Fruit fly (Drosophila melanogaster) whole organism, embryonic: ENCODE data around the gene CG6040.

ENCODE experiments used
- ATbp ChIP-seq: fragments of 200-800 bp; sonication (Bioruptor generic); optimal IDR thresholded peaks from 2 replicates; lab custom pipeline; 2017; ENCODE audit warnings: missing biosample characterization, mild to moderate bottlenecking, missing genetic modification characterization, missing genetic modification reagents
- Bdp1 ChIP-seq: fragments of 200-800 bp; sonication (Bioruptor generic); optimal IDR thresholded peaks from 3 replicates; lab custom pipeline; 2016; ENCODE audit warnings: missing biosample characterization, missing genetic modification characterization
- Bgb ChIP-seq: fragments of 200-800 bp; sonication (Bioruptor generic); IDR thresholded peaks from 2 replicates; pipeline ENCODE4 v1.3.6; 2022; ENCODE audit warnings: missing biosample characterization, missing genetic modification characterization; ENCODE audit not compliant: partially characterized antibody
- CG10979 ChIP-seq: fragments of 200-800 bp; sonication (Bioruptor generic); optimal IDR thresholded peaks from 2 replicates; lab custom pipeline; 2018; ENCODE audit warnings: missing biosample characterization, mild to moderate bottlenecking, missing genetic modification characterization, moderate library complexity
- CG12299 ChIP-seq: fragments of 200-800 bp; sonication (Bioruptor generic); optimal IDR thresholded peaks from 2 replicates; lab custom pipeline; 2018; ENCODE audit warnings: missing biosample characterization, mild to moderate bottlenecking, missing genetic modification characterization
- CG1233 ChIP-seq: fragments of 200-800 bp; sonication (Bioruptor generic); optimal IDR thresholded peaks from 4 replicates; lab custom pipeline; 2018; ENCODE audit warnings: missing biosample characterization, mild to moderate bottlenecking, missing genetic modification characterization
- CG12744 ChIP-seq: fragments of 200-800 bp; sonication (Bioruptor generic); optimal IDR thresholded peaks from 2 replicates; lab custom pipeline; 2016; ENCODE audit warnings: missing biosample characterization, missing genetic modification characterization
- CG14014 ChIP-seq: fragments of 200-800 bp; sonication (Bioruptor generic); IDR thresholded peaks from 2 replicates; pipeline ENCODE4 v1.3.6; 2022; ENCODE audit warnings: missing biosample characterization, missing genetic modification characterization
- CG15073 ChIP-seq: fragments of 200-800 bp; sonication (Bioruptor generic); optimal IDR thresholded peaks from 2 replicates; lab custom pipeline; 2016; ENCODE audit warnings: missing biosample characterization, missing genetic modification characterization
- CG17612 ChIP-seq: fragments of 200-800 bp; sonication (Bioruptor generic); IDR thresholded peaks from 2 replicates; pipeline ENCODE4 v1.3.6; 2022; ENCODE audit warnings: missing biosample characterization, missing genetic modification characterization
- CG31365 ChIP-seq: fragments of 200-800 bp; sonication (Bioruptor generic); optimal IDR thresholded peaks from 2 replicates; lab custom pipeline; 2018; ENCODE audit warnings: missing biosample characterization, mild to moderate bottlenecking, missing genetic modification characterization
- CG33213 ChIP-seq: fragments of 200-800 bp; sonication (Bioruptor generic); optimal IDR thresholded peaks from 3 replicates; lab custom pipeline; 2016; ENCODE audit warnings: missing biosample characterization, missing genetic modification characterization
- CG42726 ChIP-seq: fragments of 200-800 bp; sonication (Bioruptor generic); IDR thresholded peaks from 2 replicates; pipeline ENCODE4 v1.3.6; 2022; ENCODE audit warnings: missing biosample characterization, missing genetic modification characterization; ENCODE audit not compliant: partially characterized antibody
- CG43689 ChIP-seq: fragments of 200-800 bp; sonication (Bioruptor generic); IDR thresholded peaks from 2 replicates; pipeline ENCODE4 v1.3.6; 2022; ENCODE audit warnings: missing biosample characterization, missing genetic modification characterization
- CG4854 ChIP-seq: fragments of 200-800 bp; sonication (Bioruptor generic); optimal IDR thresholded peaks from 2 replicates; lab custom pipeline; 2016; ENCODE audit warnings: missing biosample characterization, missing genetic modification characterization, inconsistent platforms
- CG6683 ChIP-seq: fragments of 200-800 bp; sonication (Bioruptor generic); optimal IDR thresholded peaks from 2 replicates; lab custom pipeline; 2017; ENCODE audit warnings: missing biosample characterization, mild to moderate bottlenecking, missing genetic modification characterization, missing genetic modification reagents
- CG7271 ChIP-seq: fragments of 200-800 bp; sonication (Bioruptor generic); optimal IDR thresholded peaks from 2 replicates; lab custom pipeline; 2018; ENCODE audit warnings: missing biosample characterization, mild to moderate bottlenecking, missing genetic modification characterization, moderate library complexity
- CG7963 ChIP-seq: fragments of 200-800 bp; sonication (Bioruptor generic); IDR thresholded peaks from 3 replicates; pipeline ENCODE4 v1.3.6; 2022; ENCODE audit warnings: missing biosample characterization, missing genetic modification characterization; ENCODE audit not compliant: partially characterized antibody
- CG8765 ChIP-seq: fragments of 200-800 bp; sonication (Bioruptor generic); IDR thresholded peaks from 2 replicates; pipeline ENCODE4 v1.3.6; 2022; ENCODE audit warnings: missing biosample characterization, missing genetic modification characterization
- CG8944 ChIP-seq: fragments of 200-800 bp; sonication (Bioruptor generic); optimal IDR thresholded peaks from 3 replicates; lab custom pipeline; 2016; ENCODE audit warnings: missing biosample characterization, missing genetic modification characterization
- CG9932 ChIP-seq: fragments of 200-800 bp; sonication (Bioruptor generic); IDR thresholded peaks from 2 replicates; pipeline ENCODE4 v1.3.6; 2022; ENCODE audit warnings: missing biosample characterization, missing genetic modification characterization
- CHES-1-like ChIP-seq: fragments of 200-800 bp; sonication (Bioruptor generic); optimal IDR thresholded peaks from 2 replicates; lab custom pipeline; 2016; ENCODE audit warnings: missing biosample characterization, missing genetic modification characterization
- Jarid2 ChIP-seq: fragments of 200-800 bp; sonication (Bioruptor generic); optimal IDR thresholded peaks from 3 replicates; lab custom pipeline; 2017; ENCODE audit warnings: mild to moderate bottlenecking, missing biosample characterization, missing genetic modification reagents, missing genetic modification characterization
- Med ChIP-seq: fragments of 200-800 bp; sonication (Bioruptor generic); peaks from one replicate; lab custom pipeline; 2016; ENCODE audit warnings: missing biosample characterization, missing genetic modification characterization, mild to moderate bottlenecking, inconsistent platforms, moderate library complexity
- Mes4 ChIP-seq: fragments of 200-800 bp; sonication (Bioruptor generic); optimal IDR thresholded peaks from 2 replicates; lab custom pipeline; 2016; ENCODE audit warnings: missing biosample characterization, missing genetic modification characterization
- Nf-YB ChIP-seq: fragments of 200-800 bp; sonication (Bioruptor generic); optimal IDR thresholded peaks from 3 replicates; lab custom pipeline; 2019; ENCODE audit warnings: missing biosample characterization, mild to moderate bottlenecking, missing genetic modification characterization, moderate library complexity
- PHDP ChIP-seq: fragments of 200-800 bp; sonication (Bioruptor generic); optimal IDR thresholded peaks from 3 replicates; lab custom pipeline; 2018; ENCODE audit warnings: missing biosample characterization, mild to moderate bottlenecking, missing genetic modification characterization, moderate library complexity
- Sox102F ChIP-seq: fragments of 200-800 bp; sonication (Bioruptor generic); optimal IDR thresholded peaks from 2 replicates; lab custom pipeline; 2018; ENCODE audit warnings: missing biosample characterization, mild to moderate bottlenecking, missing genetic modification characterization, moderate library complexity
- Xbp1 ChIP-seq: fragments of 200-800 bp; sonication (Bioruptor generic); optimal IDR thresholded peaks from 3 replicates; lab custom pipeline; 2016; ENCODE audit warnings: missing biosample characterization, mild to moderate bottlenecking, missing genetic modification characterization
- ara ChIP-seq: fragments of 200-800 bp; sonication (Bioruptor generic); IDR thresholded peaks from 2 replicates; pipeline ENCODE4 v1.3.6; 2022; ENCODE audit warnings: missing biosample characterization, missing genetic modification characterization
- ash1 ChIP-seq: fragments of 200-800 bp; sonication (Bioruptor generic); optimal IDR thresholded peaks from 2 replicates; lab custom pipeline; 2018; ENCODE audit warnings: missing biosample characterization, mild to moderate bottlenecking, missing genetic modification characterization
- chinmo ChIP-seq: fragments of 200-800 bp; sonication (Bioruptor generic); IDR thresholded peaks from 4 replicates; pipeline ENCODE4 v1.3.6; 2022; ENCODE audit warnings: missing biosample characterization, missing genetic modification characterization; ENCODE audit not compliant: partially characterized antibody
- corto ChIP-seq: fragments of 200-800 bp; sonication (Bioruptor generic); optimal IDR thresholded peaks from 2 replicates; lab custom pipeline; 2016; ENCODE audit warnings: missing biosample characterization, mild to moderate bottlenecking, missing genetic modification characterization, moderate library complexity
- croc ChIP-seq: fragments of 200-800 bp; sonication (Bioruptor generic); conservative IDR thresholded peaks from 3 replicates; pipeline ENCODE4 v1.3.6; 2022; ENCODE audit warnings: missing biosample characterization, missing genetic modification characterization
- dpn ChIP-seq, 2 experiments: fragments of 200-800 bp; sonication (Bioruptor generic); optimal IDR thresholded peaks; 3 replicates each; lab custom pipeline; 2016; ENCODE audit warnings: missing biosample characterization in 2 of 2, missing genetic modification characterization in 2 of 2
- exex ChIP-seq: fragments of 200-800 bp; sonication (Bioruptor generic); optimal IDR thresholded peaks from 4 replicates; lab custom pipeline; 2018; ENCODE audit warnings: missing biosample characterization, mild to moderate bottlenecking, missing genetic modification characterization, moderate library complexity
- gcm2 ChIP-seq: fragments of 200-800 bp; sonication (Bioruptor generic); optimal IDR thresholded peaks from 2 replicates; lab custom pipeline; 2016; ENCODE audit warnings: missing biosample characterization, missing genetic modification characterization
- gsb ChIP-seq: fragments of 200-800 bp; sonication (Bioruptor generic); IDR thresholded peaks from 2 replicates; pipeline ENCODE4 v1.3.6; 2022; ENCODE audit warnings: missing biosample characterization, missing genetic modification characterization
- her ChIP-seq: fragments of 200-800 bp; sonication (Bioruptor generic); optimal IDR thresholded peaks from 2 replicates; lab custom pipeline; 2016; ENCODE audit warnings: missing biosample characterization, missing genetic modification characterization
- hth ChIP-seq: fragments of >200 bp; optimal IDR thresholded peaks from 2 replicates; lab custom pipeline; 2017; ENCODE audit warnings: inconsistent platforms
- insv ChIP-seq, 2 experiments: fragments of 200-800 bp; sonication (Bioruptor generic); optimal IDR thresholded peaks; 3 replicates each; lab custom pipeline; 2016 to 2018; ENCODE audit warnings: missing biosample characterization in 2 of 2, missing genetic modification characterization in 2 of 2
- jing ChIP-seq: fragments of 200-800 bp; sonication (Bioruptor generic); optimal IDR thresholded peaks from 2 replicates; lab custom pipeline; 2018; ENCODE audit warnings: missing biosample characterization, mild to moderate bottlenecking, missing genetic modification characterization
- lbe ChIP-seq: fragments of 200-800 bp; sonication (Bioruptor generic); optimal IDR thresholded peaks from 2 replicates; lab custom pipeline; 2016; ENCODE audit warnings: missing biosample characterization, mild to moderate bottlenecking, missing genetic modification characterization
- pb ChIP-seq: fragments of 200-800 bp; sonication (Bioruptor generic); optimal IDR thresholded peaks from 3 replicates; lab custom pipeline; 2016; ENCODE audit warnings: missing biosample characterization, missing genetic modification characterization
- pho ChIP-seq: fragments of 200-800 bp; sonication (Bioruptor generic); optimal IDR thresholded peaks from 2 replicates; lab custom pipeline; 2016; ENCODE audit warnings: missing biosample characterization, missing genetic modification characterization
- rib ChIP-seq: fragments of 200-800 bp; sonication (Bioruptor generic); IDR thresholded peaks from 2 replicates; pipeline ENCODE4 v1.3.6; 2022; ENCODE audit warnings: missing biosample characterization, missing genetic modification characterization
- run ChIP-seq: fragments of 200-800 bp; sonication (Bioruptor generic); optimal IDR thresholded peaks from 3 replicates; lab custom pipeline; 2018; ENCODE audit warnings: missing biosample characterization, mild to moderate bottlenecking, missing genetic modification characterization
- schlank ChIP-seq: fragments of 200-800 bp; sonication (Bioruptor generic); optimal IDR thresholded peaks from 2 replicates; lab custom pipeline; 2018; ENCODE audit warnings: missing biosample characterization, mild to moderate bottlenecking, missing genetic modification characterization
- slou ChIP-seq: fragments of 200-800 bp; sonication (Bioruptor generic); optimal IDR thresholded peaks from 3 replicates; lab custom pipeline; 2016; ENCODE audit warnings: missing biosample characterization, missing genetic modification characterization
- ssp ChIP-seq: fragments of 200-800 bp; sonication (Bioruptor generic); IDR thresholded peaks from 2 replicates; pipeline ENCODE4 v1.3.6; 2022; ENCODE audit warnings: missing biosample characterization, missing genetic modification characterization
- trem ChIP-seq: fragments of 200-800 bp; optimal IDR thresholded peaks from 3 replicates; lab custom pipeline; 2019; ENCODE audit warnings: missing biosample characterization, mild to moderate bottlenecking, missing genetic modification characterization, moderate library complexity
- vvl ChIP-seq: fragments of 200-800 bp; sonication (Bioruptor generic); IDR thresholded peaks from 2 replicates; pipeline ENCODE4 v1.3.6; 2022; ENCODE audit warnings: missing biosample characterization, missing genetic modification characterization

Gene CG6040

dm6 chr3R:19113836-19114235, 17.1 kb downstream of the CG6040 start (continued):
- TF ChIP-seq exex (tag; lab: Kevin White, UChicago) (no peak), CG12744 (GFP tag; lab: Kevin White, UChicago) (no peak), jing (GFP tag; lab: Kevin White, UChicago) (peak; percentile 9), ssp (GFP tag; lab: Robert Waterston, UW) (no peak), croc (GFP tag; lab: Robert Waterston, UW) (no peak), vvl (GFP tag; lab: Robert Waterston, UW) (peak; percentile 51; the same call in 1 of the 2 replicates), Mes4 (GFP tag; lab: Kevin White, UChicago) (no peak), CG10979 (peak; percentile 53), ash1 (GFP tag; lab: Kevin White, UChicago) (no peak), Jarid2 (GFP tag; lab: Kevin White, UChicago) (no peak), schlank (no peak), insv (GFP tag; optimal IDR thresholded peaks at IDR 0.05; lab: Kevin White, UChicago) (no peak), rib (GFP tag; lab: Robert Waterston, UW) (no peak), CG15073 (no peak), pb (GFP tag; lab: Kevin White, UChicago) (no peak), dpn (GFP tag; optimal IDR thresholded peaks at IDR 0.05; lab: Kevin White, UChicago) (peak in 1 of 2 experiments; percentile 49), CG14014 (no peak), ATbp (GFP tag; lab: Kevin White, UChicago) (peak; percentile 54), PHDP (tag; lab: Kevin White, UChicago) (peak; percentile 10), CG7963 (peak; percentile 60; the same call in 2 of the 3 replicates), hth (lab: Kevin White, UChicago) (no peak), CG12299 (no peak), gsb (no peak), Med (peak; percentile 70), gcm2 (GFP tag; lab: Kevin White, UChicago) (no peak), Bdp1 (GFP tag; lab: Kevin White, UChicago) (no peak), CG42726 (GFP tag; lab: Robert Waterston, UW) (no peak), lbe (GFP tag; lab: Kevin White, UChicago) (no peak), CG7271 (tag; lab: Kevin White, UChicago) (no peak), run (tag; lab: Kevin White, UChicago) (no peak), her (GFP tag; lab: Kevin White, UChicago) (no peak), CG43689 (GFP tag; lab: Robert Waterston, UW) (no peak), CG17612 (GFP tag; lab: Robert Waterston, UW) (no peak), Bgb (GFP tag; lab: Robert Waterston, UW) (peak; percentile 31; the same call in 1 of the 2 replicates), CG8765 (no peak), pho (GFP tag; lab: Kevin White, UChicago) (no peak), ara (GFP tag; lab: Robert Waterston, UW) (peak; percentile 63), CG4854 (GFP tag; lab: Kevin White, UChicago) (no peak), trem (peak; percentile 21), Xbp1 (GFP tag; lab: Kevin White, UChicago) (peak; percentile 64), CG8944 (peak; percentile 33), CG9932 (GFP tag; lab: Robert Waterston, UW) (no peak), corto (GFP tag; lab: Kevin White, UChicago) (no peak), CG31365 (tag; lab: Kevin White, UChicago) (no peak), CG6683 (GFP tag; lab: Kevin White, UChicago) (no peak), Sox102F (GFP tag; lab: Kevin White, UChicago) (peak; percentile 74), CG33213 (GFP tag; lab: Kevin White, UChicago) (no peak), CG1233 (GFP tag; lab: Kevin White, UChicago) (no peak), chinmo (GFP tag; lab: Robert Waterston, UW) (no peak), Nf-YB (GFP tag; lab: Kevin White, UChicago) (no peak), CHES-1-like (no peak), slou (no peak)
